Worm (Caenorhabditis elegans): ENCODE measurements around the gene Y73B6BL.14.

The Y73B6BL.14 gene

ce11 chrIV:6336748-6337147 is 6.0 kb downstream of the Y73B6BL.14 start:
- TF ChIP-seq aptf-2 (GFP tag; conservative IDR thresholded peaks at IDR 0.05) (no peak), Y53F4B.3 (GFP tag; IDR thresholded peaks at IDR 0.05) (no peak), B0336.3 (GFP tag; IDR thresholded peaks at IDR 0.05) (peak; percentile 97), ztf-25 (GFP tag; IDR thresholded peaks at IDR 0.05) (no peak), madf-6 (GFP tag; IDR thresholded peaks at IDR 0.05) (peak; percentile 48; the same call in 1 of the 2 replicates), snpc-1.1 (tag; optimal IDR thresholded peaks at IDR 0.05; ENCODE audit: insufficient read depth) (no peak), unc-62 (GFP tag; optimal IDR thresholded peaks at IDR 0.05) (peak; percentile 75), madf-3 (GFP tag; IDR thresholded peaks at IDR 0.05) (0 out of 2 replicates have a peak, but pooled peaks have one; percentile 15), mcd-1 (GFP tag; IDR thresholded peaks at IDR 0.05) (peak; percentile 83), somi-1 (GFP tag; optimal IDR thresholded peaks at IDR 0.05) (peak; percentile 99), B0035.1 (tag; optimal IDR thresholded peaks at IDR 0.05) (peak; percentile 45), ceh-91 (GFP tag; IDR thresholded peaks at IDR 0.05) (no peak), cebp-1 (GFP tag; IDR thresholded peaks at IDR 0.05) (peak; percentile 61; the same call in 1 of the 2 replicates), cebp-1 (tag; optimal IDR thresholded peaks at IDR 0.05) (peak; percentile 96), F55B11.4 (tag; optimal IDR thresholded peaks at IDR 0.05; ENCODE audit: borderline replicate concordance, insufficient read depth) (no peak), K11D2.4 (GFP tag; IDR thresholded peaks at IDR 0.05) (peak; percentile 92), let-526 (GFP tag; IDR thresholded peaks at IDR 0.05) (peak; percentile 83), hmg-1.2 (GFP tag; IDR thresholded peaks at IDR 0.05) (peak; percentile 95), hmg-20 (GFP tag; IDR thresholded peaks at IDR 0.05) (peak; percentile 46; the same call in 1 of the 2 replicates), C17E4.6 (GFP tag; IDR thresholded peaks at IDR 0.05) (no peak), lin-35 (GFP tag; optimal IDR thresholded peaks at IDR 0.05) (peak in 1 of 3 experiments; percentile 82), D2030.7 (GFP tag; IDR thresholded peaks at IDR 0.05) (no peak), lin-26 (GFP tag; IDR thresholded peaks at IDR 0.05) (peak; percentile 71; the same call in 1 of the 2 replicates), ztf-28 (GFP tag; IDR thresholded peaks at IDR 0.05) (no peak), sptf-2 (GFP tag; optimal IDR thresholded peaks at IDR 0.05) (peak; percentile 5), xnd-1 (tag; optimal IDR thresholded peaks at IDR 0.05) (no peak), aptf-3 (GFP tag; IDR thresholded peaks at IDR 0.05) (no peak), B0019.2 (GFP tag; conservative IDR thresholded peaks at IDR 0.05) (no peak), B0261.1 (tag; optimal IDR thresholded peaks at IDR 0.05) (peak; percentile 2), rec-8 (tag; optimal IDR thresholded peaks at IDR 0.05) (no peak), madf-8 (GFP tag; conservative IDR thresholded peaks at IDR 0.05) (no peak), nfyb-1 (GFP tag; IDR thresholded peaks at IDR 0.05) (peak; percentile 91), tlf-1 (GFP tag; optimal IDR thresholded peaks at IDR 0.05) (peak; percentile 91), lsy-27 (tag; optimal IDR thresholded peaks at IDR 0.05; ENCODE audit: borderline replicate concordance, insufficient read depth) (no peak), attf-3 (GFP tag; conservative IDR thresholded peaks at IDR 0.05) (no peak), rcor-1 (GFP tag; IDR thresholded peaks at IDR 0.05) (peak; percentile 55; the same call in 1 of the 2 replicates), F33H1.4 (GFP tag; IDR thresholded peaks at IDR 0.05) (peak; percentile 56), bed-1 (GFP tag; IDR thresholded peaks at IDR 0.05) (no peak), tbx-9 (tag; optimal IDR thresholded peaks at IDR 0.05; ENCODE audit: borderline replicate concordance) (no peak), gei-17 (GFP tag; optimal IDR thresholded peaks at IDR 0.05) (peak; percentile 83), ztf-3 (GFP tag; optimal IDR thresholded peaks at IDR 0.05) (peak; percentile 81), ztf-6 (GFP tag; IDR thresholded peaks at IDR 0.05) (no peak), mel-28 (tag; optimal IDR thresholded peaks at IDR 0.05; ENCODE audit: borderline replicate concordance) (peak; percentile 63), snpc-3.4 (tag; optimal IDR thresholded peaks at IDR 0.05) (no peak), sdz-38 (tag; optimal IDR thresholded peaks at IDR 0.05) (no peak), F49E8.2 (tag; optimal IDR thresholded peaks at IDR 0.05; ENCODE audit: insufficient read depth) (no peak), nfya-1 (tag; optimal IDR thresholded peaks at IDR 0.05; ENCODE audit: borderline replicate concordance, insufficient read depth) (no peak)
